Worm (Caenorhabditis elegans) whole organism, young adult: ENCODE data around the gene ZK354.9.

Experiments
- B0019.2 ChIP-seq: fragments of 200-800 bp; sonication (Bioruptor generic); conservative IDR thresholded peaks from 2 replicates; pipeline ENCODE4 v1.3.6; 2022; ENCODE audit warnings: missing genetic modification reagents, missing genetic modification characterization, missing compliant biosample characterization
- B0336.3 ChIP-seq: fragments of 200-800 bp; sonication (Bioruptor generic); IDR thresholded peaks from 2 replicates; pipeline ENCODE4 v1.3.6; 2022; ENCODE audit warnings: missing genetic modification characterization, missing compliant biosample characterization
- C06A6.2 ChIP-seq: fragments of 200-800 bp; sonication (Bioruptor generic); conservative IDR thresholded peaks from 2 replicates; pipeline ENCODE4 v1.3.6; 2022; ENCODE audit warnings: missing genetic modification characterization, missing compliant biosample characterization
- F10E7.11 ChIP-seq: sonication (generic microtip); optimal IDR thresholded peaks from 2 replicates; lab custom pipeline; 2017; ENCODE audit warnings: mild to moderate bottlenecking, missing genetic modification characterization, moderate library complexity, missing compliant biosample characterization
- F22D6.2 ChIP-seq: sonication (generic microtip); optimal IDR thresholded peaks from 2 replicates; lab custom pipeline; 2016; ENCODE audit warnings: mild to moderate bottlenecking, missing genetic modification characterization, missing compliant biosample characterization
- F33H1.4 ChIP-seq: fragments of 200-800 bp; sonication (Bioruptor generic); IDR thresholded peaks from 2 replicates; pipeline ENCODE4 v1.3.6; 2022; ENCODE audit warnings: missing genetic modification reagents, missing genetic modification characterization, missing compliant biosample characterization
- F39B2.1 ChIP-seq: fragments of 200-800 bp; sonication (Bioruptor generic); IDR thresholded peaks from 2 replicates; pipeline ENCODE4 v1.3.6; 2022; ENCODE audit warnings: missing genetic modification reagents, missing genetic modification characterization, missing compliant biosample characterization
- F57A8.1 ChIP-seq: fragments of 200-800 bp; sonication (Bioruptor generic); optimal IDR thresholded peaks from 2 replicates; lab custom pipeline; 2018; ENCODE audit warnings: mild to moderate bottlenecking, missing genetic modification characterization, moderate library complexity, missing compliant biosample characterization
- Y53F4B.3 ChIP-seq: fragments of 200-800 bp; sonication (Bioruptor generic); IDR thresholded peaks from 2 replicates; pipeline ENCODE4 v1.3.6; 2022; ENCODE audit warnings: missing genetic modification reagents, missing genetic modification characterization, missing compliant biosample characterization
- Y95B8A.8 ChIP-seq: fragments of 200-800 bp; sonication (Bioruptor generic); IDR thresholded peaks from 2 replicates; pipeline ENCODE4 v1.3.6; 2022; ENCODE audit warnings: missing genetic modification reagents, missing genetic modification characterization, missing compliant biosample characterization
- aptf-2 ChIP-seq: fragments of 200-800 bp; sonication (Bioruptor generic); conservative IDR thresholded peaks from 2 replicates; pipeline ENCODE4 v1.3.6; 2022; ENCODE audit warnings: missing genetic modification reagents, missing genetic modification characterization, missing compliant biosample characterization
- athp-1 ChIP-seq: sonication (generic microtip); optimal IDR thresholded peaks from 2 replicates; lab custom pipeline; 2017; ENCODE audit warnings: mild to moderate bottlenecking, missing genetic modification characterization, missing compliant biosample characterization
- bed-1 ChIP-seq: fragments of 200-800 bp; sonication (Bioruptor generic); IDR thresholded peaks from 2 replicates; pipeline ENCODE4 v1.3.6; 2022; ENCODE audit warnings: missing genetic modification reagents, missing genetic modification characterization, missing compliant biosample characterization
- bed-2 ChIP-seq: fragments of 200-800 bp; sonication (Bioruptor generic); IDR thresholded peaks from 2 replicates; pipeline ENCODE4 v1.3.6; 2022; ENCODE audit warnings: missing genetic modification reagents, missing genetic modification characterization, missing compliant biosample characterization
- cebp-2 ChIP-seq: fragments of 200-800 bp; sonication (Bioruptor generic); IDR thresholded peaks from 2 replicates; pipeline ENCODE4 v1.3.6; 2022; ENCODE audit warnings: missing genetic modification characterization, missing compliant biosample characterization
- ceh-100 ChIP-seq: fragments of 200-800 bp; sonication (Bioruptor generic); IDR thresholded peaks from 2 replicates; pipeline ENCODE4 v1.3.6; 2022; ENCODE audit warnings: missing genetic modification reagents, missing genetic modification characterization, missing compliant biosample characterization
- ceh-40 ChIP-seq: fragments of 200-800 bp; sonication (Bioruptor generic); IDR thresholded peaks from 2 replicates; pipeline ENCODE4 v1.3.6; 2022; ENCODE audit warnings: missing genetic modification characterization, missing compliant biosample characterization
- ceh-58 ChIP-seq: fragments of 200-800 bp; sonication (Bioruptor generic); IDR thresholded peaks from 2 replicates; pipeline ENCODE4 v1.3.6; 2022; ENCODE audit warnings: missing genetic modification characterization, missing compliant biosample characterization
- ceh-79 ChIP-seq: sonication (generic microtip); optimal IDR thresholded peaks from 2 replicates; lab custom pipeline; 2017; ENCODE audit warnings: mild to moderate bottlenecking, missing genetic modification characterization, missing compliant biosample characterization
- die-1 ChIP-seq: sonication (generic microtip); optimal IDR thresholded peaks from 2 replicates; lab custom pipeline; 2016; ENCODE audit warnings: missing genotype, mild to moderate bottlenecking, missing genetic modification characterization, missing compliant biosample characterization
- dpl-1 ChIP-seq: fragments of 150-350 bp; optimal IDR thresholded peaks from 2 replicates; lab custom pipeline; 2014; ENCODE audit warnings: missing biosample characterization, missing genetic modification reagents, missing genetic modification characterization
- efl-1 ChIP-seq: fragments of 150-350 bp; optimal IDR thresholded peaks from 2 replicates; lab custom pipeline; 2014; ENCODE audit warnings: missing biosample characterization, missing genetic modification reagents, missing genetic modification characterization
- hlh-12 ChIP-seq: sonication (generic microtip); optimal IDR thresholded peaks from 2 replicates; lab custom pipeline; 2016; ENCODE audit warnings: missing genetic modification characterization, missing compliant biosample characterization
- hlh-26 ChIP-seq: fragments of 200-800 bp; sonication (Bioruptor generic); conservative IDR thresholded peaks from 2 replicates; pipeline ENCODE4 v1.3.6; 2022; ENCODE audit warnings: missing genetic modification reagents, missing genetic modification characterization, missing compliant biosample characterization
- hmg-1.2 ChIP-seq: fragments of 200-800 bp; sonication (Bioruptor generic); IDR thresholded peaks from 2 replicates; pipeline ENCODE4 v1.3.6; 2022; ENCODE audit warnings: missing genetic modification reagents, missing genetic modification characterization, missing compliant biosample characterization
- lag-1 ChIP-seq: fragments of 200-800 bp; sonication (Bioruptor generic); IDR thresholded peaks from 2 replicates; pipeline ENCODE4 v1.3.6; 2022; ENCODE audit warnings: missing genetic modification reagents, missing genetic modification characterization, missing compliant biosample characterization
- let-607 ChIP-seq, 2 experiments: fragments of 200-800 bp in 1 of 2; sonication (Bioruptor generic) in 1 of 2; sonication (generic microtip) in 1 of 2; optimal IDR thresholded peaks; 2 replicates each; lab custom pipeline; 2016 to 2018; ENCODE audit warnings: mild to moderate bottlenecking in 2 of 2, missing compliant biosample characterization in 2 of 2, missing genetic modification characterization in 2 of 2, moderate library complexity in 2 of 2, missing genotype in 1 of 2
- lir-1 ChIP-seq: fragments of 200-800 bp; sonication (Bioruptor generic); conservative IDR thresholded peaks from 2 replicates; pipeline ENCODE4 v1.3.6; 2022; ENCODE audit warnings: missing genetic modification reagents, missing genetic modification characterization, missing compliant biosample characterization
- madf-6 ChIP-seq: fragments of 200-800 bp; sonication (Bioruptor generic); IDR thresholded peaks from 2 replicates; pipeline ENCODE4 v1.3.6; 2022; ENCODE audit warnings: missing genetic modification reagents, missing genetic modification characterization, missing compliant biosample characterization
- mcd-1 ChIP-seq: fragments of 200-800 bp; sonication (Bioruptor generic); IDR thresholded peaks from 2 replicates; pipeline ENCODE4 v1.3.6; 2022; ENCODE audit warnings: missing genetic modification reagents, missing genetic modification characterization, missing compliant biosample characterization
- nfya-2 ChIP-seq: fragments of 200-800 bp; sonication (Bioruptor generic); IDR thresholded peaks from 2 replicates; pipeline ENCODE4 v1.3.6; 2022; ENCODE audit warnings: missing genetic modification reagents, missing genetic modification characterization, missing compliant biosample characterization
- nfyb-1 ChIP-seq: fragments of 200-800 bp; sonication (Bioruptor generic); IDR thresholded peaks from 2 replicates; pipeline ENCODE4 v1.3.6; 2022; ENCODE audit warnings: missing genetic modification reagents, missing genetic modification characterization, missing compliant biosample characterization
- nhr-179 ChIP-seq: sonication (generic microtip); optimal IDR thresholded peaks from 2 replicates; lab custom pipeline; 2016; ENCODE audit warnings: mild to moderate bottlenecking, missing genetic modification characterization, missing compliant biosample characterization
- nhr-90 ChIP-seq: sonication (generic microtip); optimal IDR thresholded peaks from 2 replicates; lab custom pipeline; 2016; ENCODE audit warnings: missing genotype, mild to moderate bottlenecking, missing genetic modification characterization, missing compliant biosample characterization
- pha-4 ChIP-seq: fragments of 150-350 bp; sonication (generic microtip); optimal IDR thresholded peaks from 2 replicates; lab custom pipeline; 2014; ENCODE audit warnings: missing biosample characterization, missing genetic modification reagents, missing genetic modification characterization
- rcor-1 ChIP-seq: fragments of 200-800 bp; sonication (Bioruptor generic); IDR thresholded peaks from 2 replicates; pipeline ENCODE4 v1.3.6; 2022; ENCODE audit warnings: missing genetic modification reagents, missing genetic modification characterization, missing compliant biosample characterization
- rpc-1 ChIP-seq, 2 experiments: fragments of 150-350 bp in 1 of 2; sonication (generic microtip) in 1 of 2; optimal IDR thresholded peaks; 2 replicates each; lab custom pipeline; 2014 to 2018; ENCODE audit warnings: missing biosample characterization in 1 of 2, missing genetic modification characterization in 1 of 2, missing genetic modification reagents in 1 of 2, missing genotype in 1 of 2
- sea-2 ChIP-seq: fragments of 200-800 bp; sonication (Bioruptor generic); IDR thresholded peaks from 2 replicates; pipeline ENCODE4 v1.3.6; 2022; ENCODE audit warnings: missing genetic modification characterization, missing compliant biosample characterization
- snpc-4 ChIP-seq, 5 experiments: fragments of 150-350 bp in 1 of 5; sonication (generic microtip) in 4 of 5; optimal IDR thresholded peaks; 2 replicates each; lab custom pipeline; 2014 to 2018; ENCODE audit warnings: missing genetic modification characterization in 5 of 5, missing biosample characterization in 3 of 5, antibody characterized with exemption in 2 of 5, mild to moderate bottlenecking in 2 of 5, missing compliant biosample characterization in 2 of 5, missing genotype in 2 of 5, moderate library complexity in 2 of 5, missing genetic modification reagents in 1 of 5
- tbp1 ChIP-seq: fragments of 200-800 bp; sonication (Bioruptor generic); optimal IDR thresholded peaks from 2 replicates; lab custom pipeline; 2018; ENCODE audit warnings: mild to moderate bottlenecking, missing genetic modification characterization, missing compliant biosample characterization
- tbx-9 ChIP-seq: sonication (generic microtip); optimal IDR thresholded peaks from 2 replicates; lab custom pipeline; 2016; ENCODE audit warnings: borderline replicate concordance, missing genetic modification characterization, inconsistent platforms, missing compliant biosample characterization
- unc-130 ChIP-seq: sonication (generic microtip); optimal IDR thresholded peaks from 2 replicates; lab custom pipeline; 2016; ENCODE audit warnings: missing genetic modification reagents, missing genetic modification characterization, missing compliant biosample characterization
- xnd-1 ChIP-seq: sonication (generic microtip); optimal IDR thresholded peaks from 2 replicates; lab custom pipeline; 2016; ENCODE audit warnings: missing genotype, missing genetic modification reagents, missing genetic modification characterization, missing compliant biosample characterization
- zfh-2 ChIP-seq: fragments of 200-800 bp; sonication (Bioruptor generic); conservative IDR thresholded peaks from 2 replicates; pipeline ENCODE4 v1.3.6; 2022; ENCODE audit warnings: missing genetic modification reagents, missing genetic modification characterization, missing compliant biosample characterization
- ztf-18 ChIP-seq: sonication (generic microtip); optimal IDR thresholded peaks from 2 replicates; lab custom pipeline; 2016; ENCODE audit warnings: missing genotype, mild to moderate bottlenecking, missing genetic modification characterization, missing compliant biosample characterization
- ztf-25 ChIP-seq: fragments of 200-800 bp; sonication (Bioruptor generic); IDR thresholded peaks from 2 replicates; pipeline ENCODE4 v1.3.6; 2022; ENCODE audit warnings: missing genetic modification reagents, missing genetic modification characterization, missing compliant biosample characterization
- ztf-26 ChIP-seq: sonication (generic microtip); optimal IDR thresholded peaks from 2 replicates; lab custom pipeline; 2017; ENCODE audit warnings: missing genetic modification characterization, missing compliant biosample characterization

ZK354.9 gene

DNA sequence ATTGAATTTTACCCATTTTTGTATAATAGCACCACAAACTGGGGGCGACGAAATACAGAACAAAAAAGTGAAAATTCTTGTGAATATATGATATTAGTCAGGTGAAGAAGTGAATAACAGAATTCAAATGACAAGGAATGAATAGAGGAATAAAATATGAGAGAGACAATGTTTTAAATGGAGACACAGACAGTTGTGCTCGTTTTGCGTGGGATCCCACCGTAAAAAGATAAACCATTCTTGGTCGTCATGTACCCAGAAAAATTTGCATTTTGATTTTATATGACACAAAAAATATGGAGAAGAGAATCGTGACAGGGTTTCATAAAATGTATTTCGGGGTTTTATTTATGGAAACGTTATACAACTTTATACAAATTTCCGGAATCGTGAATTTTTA lies 30.2 kb downstream of the ZK354.9 start, which contains the start of gene F36H12.17:
Gene F36H12.17, minus strand, starts transcription at position 101 of the 400 bp plus-strand sequence.
- TF ChIP-seq nfya-2 (GFP tag; lab: Robert Waterston, UW) (no peak), B0336.3 (GFP tag; lab: Robert Waterston, UW) (no peak), unc-130 (GFP tag; lab: Kevin White, UChicago) (no peak), tbp1 (GFP tag; lab: Kevin White, UChicago) (no peak)

- no peak for TF ChIP-seq ztf-25 (GFP tag; lab: Robert Waterston, UW)
- no peak for TF ChIP-seq lir-1 (GFP tag; lab: Robert Waterston, UW)
- no peak for TF ChIP-seq F22D6.2 (tag; lab: Kevin White, UChicago)
- no peak for TF ChIP-seq snpc-4 (GFP tag; optimal IDR thresholded peaks at IDR 0.05; lab: Kevin White, UChicago)
- peak in 3 of 4 experiments; percentile 72 to 74 (median 73) for TF ChIP-seq snpc-4 (tag; optimal IDR thresholded peaks at IDR 0.05; lab: Kevin White, UChicago)
- peak; percentile 52; the same call in 1 of the 2 replicates for TF ChIP-seq madf-6
- no peak for TF ChIP-seq aptf-2
- no peak for TF ChIP-seq ztf-18
- no peak for TF ChIP-seq sea-2 (GFP tag; lab: Robert Waterston, UW)
- no peak for TF ChIP-seq cebp-2 (GFP tag; lab: Robert Waterston, UW)
- TF ChIP-seq nhr-90 = no peak
- TF ChIP-seq athp-1 (tag; lab: Kevin White, UChicago) = no peak
- TF ChIP-seq ceh-100 (GFP tag; lab: Robert Waterston, UW) = no peak
- no peak for TF ChIP-seq unc-130 (GFP tag; lab: Kevin White, UChicago)
- TF ChIP-seq ztf-26 = no peak
- TF ChIP-seq F10E7.11 (tag; lab: Kevin White, UChicago) = no peak
- TF ChIP-seq Y95B8A.8 (GFP tag; lab: Robert Waterston, UW) = no peak
- TF ChIP-seq hlh-12 = no peak
- TF ChIP-seq rcor-1 = no peak
- TF ChIP-seq lag-1 = no peak
- TF ChIP-seq ceh-79 (tag; lab: Kevin White, UChicago) = no peak
- no peak for TF ChIP-seq Y53F4B.3 (GFP tag; lab: Robert Waterston, UW)
- TF ChIP-seq efl-1 (GFP tag; lab: Kevin White, UChicago) = peak; percentile 33
- TF ChIP-seq mcd-1 (GFP tag; lab: Robert Waterston, UW) = no peak
- TF ChIP-seq bed-1 = no peak
- peak; percentile 31 for TF ChIP-seq xnd-1
- TF ChIP-seq rpc-1 (optimal IDR thresholded peaks at IDR 0.05; lab: Kevin White, UChicago) = no peak
- no peak for TF ChIP-seq rpc-1 (tag; optimal IDR thresholded peaks at IDR 0.05; lab: Kevin White, UChicago)
- no peak for TF ChIP-seq tbx-9 (tag; lab: Kevin White, UChicago)
- no peak for TF ChIP-seq F57A8.1
- TF ChIP-seq pha-4 = no peak
- TF ChIP-seq C06A6.2 (GFP tag; lab: Robert Waterston, UW) = no peak
- TF ChIP-seq zfh-2 (GFP tag; lab: Robert Waterston, UW) = no peak
- peak; percentile 78 for TF ChIP-seq F33H1.4 (GFP tag; lab: Robert Waterston, UW)
- no peak for TF ChIP-seq nhr-179 (tag; lab: Kevin White, UChicago)
- no peak for TF ChIP-seq die-1
- TF ChIP-seq ceh-58 (GFP tag; lab: Robert Waterston, UW) = no peak
- TF ChIP-seq nfyb-1 (GFP tag; lab: Robert Waterston, UW) = no peak
- TF ChIP-seq ceh-40 (GFP tag; lab: Robert Waterston, UW) = no peak
- no peak for TF ChIP-seq dpl-1
- no peak for TF ChIP-seq bed-2 (GFP tag; lab: Robert Waterston, UW)
- no peak for TF ChIP-seq B0019.2 (GFP tag; lab: Robert Waterston, UW)
- no peak for TF ChIP-seq F39B2.1 (GFP tag; lab: Robert Waterston, UW)
- no peak for TF ChIP-seq let-607 (tag; optimal IDR thresholded peaks at IDR 0.05; lab: Kevin White, UChicago)
- no peak for TF ChIP-seq hmg-1.2
- no peak for TF ChIP-seq hlh-26 (GFP tag; lab: Robert Waterston, UW)
These were observed 33.8 kb downstream of the ZK354.9 start, which contains the start of gene slfl-4 for ce11 chrIV:5274123-5274581. Gene slfl-4 (plus strand): TSS chrIV:5274531.
